Fruit fly (Drosophila melanogaster) whole organism, embryonic: ENCODE results near the gene CG7912.

Experiments used
- Adf1 ChIP-seq: fragments of 200-800 bp; sonication (Bioruptor generic); IDR thresholded peaks from 2 replicates; pipeline ENCODE4 v1.3.6; 2022; ENCODE audit warnings: missing biosample characterization, missing genetic modification characterization
- Atf3 ChIP-seq: fragments of 200-800 bp; sonication (Bioruptor generic); optimal IDR thresholded peaks from 3 replicates; lab custom pipeline; 2016; ENCODE audit warnings: missing biosample characterization, missing genetic modification characterization
- Atf6 ChIP-seq: fragments of 200-800 bp; sonication (Bioruptor generic); IDR thresholded peaks from 2 replicates; pipeline ENCODE4 v1.3.6; 2022; ENCODE audit warnings: missing biosample characterization, missing genetic modification characterization
- Bgb ChIP-seq: fragments of 200-800 bp; sonication (Bioruptor generic); IDR thresholded peaks from 2 replicates; pipeline ENCODE4 v1.3.6; 2022; ENCODE audit warnings: missing biosample characterization, missing genetic modification characterization; ENCODE audit not compliant: partially characterized antibody
- CG10274 ChIP-seq: fragments of 200-800 bp; sonication (Bioruptor generic); optimal IDR thresholded peaks from 3 replicates; lab custom pipeline; 2017; ENCODE audit warnings: missing biosample characterization, mild to moderate bottlenecking, missing genetic modification characterization
- CG10979 ChIP-seq: fragments of 200-800 bp; sonication (Bioruptor generic); optimal IDR thresholded peaks from 2 replicates; lab custom pipeline; 2018; ENCODE audit warnings: missing biosample characterization, mild to moderate bottlenecking, missing genetic modification characterization, moderate library complexity
- CG12236 ChIP-seq: fragments of 200-800 bp; sonication (Bioruptor generic); optimal IDR thresholded peaks from 2 replicates; lab custom pipeline; 2016; ENCODE audit warnings: missing biosample characterization, missing genetic modification characterization
- CG14050 ChIP-seq: fragments of 200-800 bp; sonication (Bioruptor generic); IDR thresholded peaks from 3 replicates; pipeline ENCODE4 v1.3.6; 2022; ENCODE audit warnings: missing biosample characterization, missing genetic modification characterization
- CG14667 ChIP-seq: fragments of 200-800 bp; sonication (Bioruptor generic); IDR thresholded peaks from 2 replicates; pipeline ENCODE4 v1.3.6; 2022; ENCODE audit warnings: missing biosample characterization, missing genetic modification characterization
- CG14860 ChIP-seq: fragments of 200-800 bp; sonication (Bioruptor generic); IDR thresholded peaks from 3 replicates; pipeline ENCODE4 v1.3.6; 2022; ENCODE audit warnings: missing biosample characterization, missing genetic modification characterization; ENCODE audit not compliant: partially characterized antibody
- CG15601 ChIP-seq: fragments of 200-800 bp; sonication (Bioruptor generic); optimal IDR thresholded peaks from 3 replicates; lab custom pipeline; 2019; ENCODE audit warnings: missing biosample characterization, mild to moderate bottlenecking, missing genetic modification characterization, moderate library complexity
- CG17829 ChIP-seq: fragments of 200-800 bp; optimal IDR thresholded peaks from 2 replicates; lab custom pipeline; 2019; ENCODE audit warnings: missing biosample characterization, mild to moderate bottlenecking, missing genetic modification characterization, moderate library complexity
- CG2129 ChIP-seq: fragments of 200-800 bp; sonication (Bioruptor generic); IDR thresholded peaks from 2 replicates; pipeline ENCODE4 v1.3.6; 2022; ENCODE audit warnings: missing biosample characterization, missing genetic modification characterization; ENCODE audit not compliant: partially characterized antibody
- CG2712 ChIP-seq: fragments of 200-800 bp; optimal IDR thresholded peaks from 3 replicates; lab custom pipeline; 2019; ENCODE audit warnings: missing biosample characterization, mild to moderate bottlenecking, missing genetic modification characterization, moderate library complexity
- CG30403 ChIP-seq: fragments of 200-800 bp; sonication (Bioruptor generic); optimal IDR thresholded peaks from 3 replicates; lab custom pipeline; 2016; ENCODE audit warnings: missing biosample characterization, missing genetic modification characterization
- CG34224 ChIP-seq: fragments of 200-800 bp; sonication (Bioruptor generic); IDR thresholded peaks from 3 replicates; pipeline ENCODE4 v1.3.6; 2022; ENCODE audit warnings: missing biosample characterization, missing genetic modification characterization; ENCODE audit not compliant: partially characterized antibody
- CG34422 ChIP-seq: fragments of 200-800 bp; sonication (Bioruptor generic); IDR thresholded peaks from 3 replicates; pipeline ENCODE4 v1.3.6; 2022; ENCODE audit warnings: missing biosample characterization, missing genetic modification characterization
- CG3995 ChIP-seq: fragments of 200-800 bp; sonication (Bioruptor generic); optimal IDR thresholded peaks from 3 replicates; lab custom pipeline; 2016; ENCODE audit warnings: missing biosample characterization, missing genetic modification characterization
- CG4404 ChIP-seq: fragments of 200-800 bp; sonication (Bioruptor generic); IDR thresholded peaks from 2 replicates; pipeline ENCODE4 v1.3.6; 2022; ENCODE audit warnings: missing biosample characterization, missing genetic modification characterization
- CG6272 ChIP-seq: fragments of 200-800 bp; sonication (Bioruptor generic); IDR thresholded peaks from 2 replicates; pipeline ENCODE4 v1.3.6; 2022; ENCODE audit warnings: missing biosample characterization, missing genetic modification characterization
- CG6765 ChIP-seq: fragments of 200-800 bp; sonication (Bioruptor generic); optimal IDR thresholded peaks from 3 replicates; lab custom pipeline; 2017; ENCODE audit warnings: missing biosample characterization, mild to moderate bottlenecking, missing genetic modification characterization
- CG8944 ChIP-seq: fragments of 200-800 bp; sonication (Bioruptor generic); optimal IDR thresholded peaks from 3 replicates; lab custom pipeline; 2016; ENCODE audit warnings: missing biosample characterization, missing genetic modification characterization
- CG9215 ChIP-seq: fragments of 200-800 bp; sonication (Bioruptor generic); IDR thresholded peaks from 2 replicates; pipeline ENCODE4 v1.3.6; 2022; ENCODE audit warnings: missing biosample characterization, missing genetic modification characterization
- CG9797 ChIP-seq: fragments of 200-800 bp; sonication (Bioruptor generic); optimal IDR thresholded peaks from 3 replicates; lab custom pipeline; 2018; ENCODE audit warnings: missing biosample characterization, mild to moderate bottlenecking, missing genetic modification characterization
- CrebB ChIP-seq: fragments of 200-800 bp; sonication (Bioruptor generic); optimal IDR thresholded peaks from 3 replicates; lab custom pipeline; 2018; ENCODE audit warnings: missing biosample characterization, mild to moderate bottlenecking, missing genetic modification characterization
- E2f2 ChIP-seq: fragments of 200-800 bp; sonication (Bioruptor generic); IDR thresholded peaks from 2 replicates; pipeline ENCODE4 v1.3.6; 2022; ENCODE audit warnings: missing biosample characterization, missing genetic modification characterization
- Ets65A ChIP-seq: fragments of 200-800 bp; sonication (Bioruptor generic); peaks from one replicate; lab custom pipeline; 2016; ENCODE audit warnings: missing biosample characterization, missing genetic modification characterization
- Ets97D ChIP-seq: fragments of 200-800 bp; sonication (Bioruptor generic); optimal IDR thresholded peaks from 3 replicates; lab custom pipeline; 2016; ENCODE audit warnings: missing biosample characterization, missing genetic modification characterization
- Fer3 ChIP-seq: fragments of 200-800 bp; sonication (Bioruptor generic); optimal IDR thresholded peaks from 2 replicates; lab custom pipeline; 2018; ENCODE audit warnings: missing biosample characterization, mild to moderate bottlenecking, missing genetic modification characterization, moderate library complexity
- GATAe ChIP-seq: fragments of 200-800 bp; sonication (Bioruptor generic); conservative IDR thresholded peaks from 2 replicates; pipeline ENCODE4 v1.3.6; 2022; ENCODE audit warnings: missing biosample characterization, missing genetic modification characterization
- Gug ChIP-seq: fragments of 200-800 bp; sonication (Bioruptor generic); IDR thresholded peaks from 4 replicates; pipeline ENCODE4 v1.3.6; 2022; ENCODE audit warnings: missing biosample characterization, missing genetic modification characterization
- HLH54F ChIP-seq: fragments of 200-800 bp; sonication (Bioruptor generic); optimal IDR thresholded peaks from 3 replicates; lab custom pipeline; 2016; ENCODE audit warnings: missing biosample characterization, missing genetic modification characterization
- Kr ChIP-seq: fragments of 200-800 bp; sonication (Bioruptor generic); optimal IDR thresholded peaks from 2 replicates; lab custom pipeline; 2017; ENCODE audit warnings: missing biosample characterization, mild to moderate bottlenecking, missing genetic modification characterization
- Mad ChIP-seq: fragments of 200-800 bp; sonication (Bioruptor generic); optimal IDR thresholded peaks from 2 replicates; lab custom pipeline; 2016; ENCODE audit warnings: missing biosample characterization, missing genetic modification characterization
- Scr ChIP-seq: fragments of 200-800 bp; sonication (Bioruptor generic); IDR thresholded peaks from 2 replicates; pipeline ENCODE4 v1.3.6; 2022; ENCODE audit warnings: missing biosample characterization, missing genetic modification characterization; ENCODE audit not compliant: partially characterized antibody
- Stat92E ChIP-seq, 3 experiments: fragments of >200 bp in 2 of 3; fragments of 200-800 bp in 1 of 3; sonication (Bioruptor generic) in 1 of 3; optimal IDR thresholded peaks; 2 replicates each; lab custom pipeline; 2017 to 2019; ENCODE audit warnings: missing biosample characterization in 3 of 3, missing genetic modification characterization in 3 of 3, mild to moderate bottlenecking in 1 of 3, moderate library complexity in 1 of 3
- Xrp1 ChIP-seq: fragments of 200-800 bp; sonication (Bioruptor generic); IDR thresholded peaks from 2 replicates; pipeline ENCODE4 v1.3.6; 2022; ENCODE audit warnings: missing biosample characterization, missing genetic modification characterization
- aop ChIP-seq: fragments of 200-800 bp; sonication (Bioruptor generic); IDR thresholded peaks from 2 replicates; pipeline ENCODE4 v1.3.6; 2022; ENCODE audit warnings: missing biosample characterization, missing genetic modification characterization
- ash1 ChIP-seq: fragments of 200-800 bp; sonication (Bioruptor generic); optimal IDR thresholded peaks from 2 replicates; lab custom pipeline; 2018; ENCODE audit warnings: missing biosample characterization, mild to moderate bottlenecking, missing genetic modification characterization
- bbx ChIP-seq: fragments of 200-800 bp; sonication (Bioruptor generic); IDR thresholded peaks from 2 replicates; pipeline ENCODE4 v1.3.6; 2022; ENCODE audit warnings: missing biosample characterization, missing genetic modification characterization; ENCODE audit not compliant: partially characterized antibody
- chif ChIP-seq, 2 experiments: fragments of 200-800 bp; sonication (Bioruptor generic); optimal IDR thresholded peaks; 3 replicates each; lab custom pipeline; 2016; ENCODE audit warnings: missing biosample characterization in 2 of 2, missing genetic modification characterization in 2 of 2
- dmrt11E ChIP-seq: fragments of 200-800 bp; sonication (Bioruptor generic); optimal IDR thresholded peaks from 3 replicates; lab custom pipeline; 2018; ENCODE audit warnings: missing biosample characterization, mild to moderate bottlenecking, missing genetic modification characterization, moderate library complexity
- hb ChIP-seq: fragments of 200-800 bp; sonication (Bioruptor generic); IDR thresholded peaks from 3 replicates; pipeline ENCODE4 v1.3.6; 2022; ENCODE audit warnings: missing biosample characterization, missing genetic modification characterization; ENCODE audit not compliant: partially characterized antibody
- knrl ChIP-seq: fragments of 200-800 bp; sonication (Bioruptor generic); IDR thresholded peaks from 3 replicates; pipeline ENCODE4 v1.3.6; 2022; ENCODE audit warnings: missing biosample characterization, missing genetic modification characterization; ENCODE audit not compliant: partially characterized antibody
- nmo ChIP-seq: fragments of 200-800 bp; sonication (Bioruptor generic); optimal IDR thresholded peaks from 2 replicates; lab custom pipeline; 2018; ENCODE audit warnings: missing biosample characterization, mild to moderate bottlenecking, missing genetic modification characterization, moderate library complexity
- pho ChIP-seq: fragments of 200-800 bp; sonication (Bioruptor generic); optimal IDR thresholded peaks from 2 replicates; lab custom pipeline; 2016; ENCODE audit warnings: missing biosample characterization, missing genetic modification characterization
- pzg ChIP-seq: fragments of 200-800 bp; sonication (Bioruptor generic); optimal IDR thresholded peaks from 3 replicates; lab custom pipeline; 2018; ENCODE audit warnings: missing biosample characterization, mild to moderate bottlenecking, missing genetic modification characterization, moderate library complexity
- salm ChIP-seq: fragments of 200-800 bp; sonication (Bioruptor generic); optimal IDR thresholded peaks from 2 replicates; lab custom pipeline; 2018; ENCODE audit warnings: missing biosample characterization, mild to moderate bottlenecking, missing genetic modification characterization
- slbo ChIP-seq: fragments of 200-800 bp; sonication (Bioruptor generic); IDR thresholded peaks from 2 replicates; pipeline ENCODE4 v1.3.6; 2022; ENCODE audit warnings: missing biosample characterization, missing genetic modification characterization
- vnd ChIP-seq: fragments of 200-800 bp; sonication (Bioruptor generic); IDR thresholded peaks from 3 replicates; pipeline ENCODE4 v1.3.6; 2022; ENCODE audit warnings: missing biosample characterization, missing genetic modification characterization; ENCODE audit not compliant: partially characterized antibody

Gene CG7912

dm6 chr3R:30039494-30039893, 30.5 kb upstream of the CG7912 start, which contains the start of the genes janA, Sry-alpha and Sry-beta (continued):
- TF ChIP-seq pho (GFP tag; lab: Kevin White, UChicago) (no peak), Stat92E (GFP tag; optimal IDR thresholded peaks at IDR 0.05; lab: Kevin White, UChicago) (peak in 1 of 3 experiments; percentile 29), Ets65A (GFP tag; lab: Kevin White, UChicago) (peak; percentile 40), CG10979 (tag; lab: Kevin White, UChicago) (peak; percentile 7), ash1 (GFP tag; lab: Kevin White, UChicago) (no peak), CG15601 (tag; lab: Kevin White, UChicago) (peak; percentile 37), Xrp1 (GFP tag; lab: Robert Waterston, UW) (no peak), HLH54F (GFP tag; lab: Kevin White, UChicago) (no peak), E2f2 (GFP tag; lab: Robert Waterston, UW) (peak; percentile 71), CG14860 (peak; percentile 99), CG6272 (GFP tag; lab: Robert Waterston, UW) (peak; percentile 29; the same call in 1 of the 2 replicates), Adf1 (GFP tag; lab: Robert Waterston, UW) (peak; percentile 51), Gug (GFP tag; lab: Robert Waterston, UW) (peak; percentile 51; the same call in 1 of the 4 replicates), CG30403 (GFP tag; lab: Kevin White, UChicago) (peak; percentile 16), slbo (GFP tag; lab: Robert Waterston, UW) (peak; percentile 24; the same call in 1 of the 2 replicates), CG14050 (GFP tag; lab: Robert Waterston, UW) (no peak), Kr (no peak), Scr (peak; percentile 99), pzg (GFP tag; lab: Kevin White, UChicago) (peak; percentile 77), dmrt11E (tag; lab: Kevin White, UChicago) (no peak), CG34224 (GFP tag; lab: Robert Waterston, UW) (peak; percentile 100), CG4404 (GFP tag; lab: Robert Waterston, UW) (no peak), CG9215 (GFP tag; lab: Robert Waterston, UW) (peak; percentile 4; the same call in 1 of the 2 replicates), GATAe (no peak), knrl (GFP tag; lab: Robert Waterston, UW) (peak; percentile 99), Mad (GFP tag; lab: Kevin White, UChicago) (peak; percentile 26), salm (no peak), CG14667 (no peak), vnd (GFP tag; lab: Robert Waterston, UW) (peak; percentile 100), aop (no peak), CG12236 (GFP tag; lab: Kevin White, UChicago) (no peak), CG34422 (GFP tag; lab: Robert Waterston, UW) (peak; percentile 59; the same call in 1 of the 3 replicates), CG2712 (peak; percentile 54), CrebB (tag; lab: Kevin White, UChicago) (no peak), CG3995 (GFP tag; lab: Kevin White, UChicago) (peak; percentile 78), bbx (peak; percentile 99), Ets97D (peak; percentile 44), CG2129 (GFP tag; lab: Robert Waterston, UW) (peak; percentile 100), Bgb (GFP tag; lab: Robert Waterston, UW) (peak; percentile 99), chif (GFP tag; optimal IDR thresholded peaks at IDR 0.05; lab: Kevin White, UChicago) (no peak), CG17829 (tag; lab: Kevin White, UChicago) (peak; percentile 63), CG9797 (GFP tag; lab: Kevin White, UChicago) (peak; percentile 80), CG6765 (GFP tag; lab: Kevin White, UChicago) (no peak), hb (GFP tag; lab: Robert Waterston, UW) (peak; percentile 99), Atf3 (no peak), CG10274 (GFP tag; lab: Kevin White, UChicago) (no peak), Atf6 (no peak), Fer3 (tag; lab: Kevin White, UChicago) (no peak), nmo (GFP tag; lab: Kevin White, UChicago) (peak; percentile 47), CG8944 (no peak)
